Worm (Caenorhabditis elegans) whole organism, L4 larva: ENCODE results near the gene ife-4.

Experiments used
- F10B5.3 ChIP-seq: sonication (generic microtip); optimal IDR thresholded peaks from 2 replicates; lab custom pipeline; 2016; ENCODE audit warnings: mild to moderate bottlenecking, missing genetic modification characterization, missing compliant biosample characterization
- F49E8.2 ChIP-seq: sonication (generic microtip); optimal IDR thresholded peaks from 2 replicates; lab custom pipeline; 2016; ENCODE audit warnings: missing compliant biosample characterization, mild to moderate bottlenecking, missing genetic modification characterization, borderline replicate concordance
- Y5F2A.4 ChIP-seq: fragments of 200-800 bp; sonication (Bioruptor generic); optimal IDR thresholded peaks from 2 replicates; lab custom pipeline; 2018; ENCODE audit warnings: mild to moderate bottlenecking, missing genetic modification characterization, missing compliant biosample characterization
- ZK337.2 ChIP-seq: fragments of 200-800 bp; sonication (Bioruptor generic); IDR thresholded peaks from 2 replicates; pipeline ENCODE4 v1.3.6; 2022; ENCODE audit warnings: missing genetic modification reagents, missing genetic modification characterization, missing compliant biosample characterization
- aha-1 ChIP-seq: fragments of 150-350 bp; peaks from one replicate; lab custom pipeline; 2014; ENCODE audit warnings: missing biosample characterization, missing genetic modification characterization
- ceh-44 ChIP-seq: fragments of 200-800 bp; sonication (Bioruptor generic); IDR thresholded peaks from 2 replicates; pipeline ENCODE4 v1.3.6; 2022; ENCODE audit warnings: missing genetic modification reagents, missing genetic modification characterization, missing compliant biosample characterization
- ceh-82 ChIP-seq: sonication (generic microtip); optimal IDR thresholded peaks from 2 replicates; lab custom pipeline; 2017; ENCODE audit warnings: missing biosample characterization, missing genetic modification characterization
- ces-1 ChIP-seq: fragments of 150-350 bp; sonication (generic microtip); optimal IDR thresholded peaks from 4 replicates; lab custom pipeline; 2014; ENCODE audit warnings: missing biosample characterization, missing genetic modification reagents, missing genetic modification characterization
- cey-2 ChIP-seq: sonication (generic microtip); optimal IDR thresholded peaks from 3 replicates; lab custom pipeline; 2017; ENCODE audit warnings: missing genetic modification characterization, mild to moderate bottlenecking, missing compliant biosample characterization, antibody characterized with exemption, borderline replicate concordance; ENCODE audit not compliant: insufficient read depth
- daf-12 ChIP-seq: fragments of 150-350 bp; optimal IDR thresholded peaks from 2 replicates; lab custom pipeline; 2014; ENCODE audit warnings: missing biosample characterization, missing genetic modification reagents, missing genetic modification characterization
- daf-16 ChIP-seq, 3 experiments: sonication (generic microtip); optimal IDR thresholded peaks; 2 replicates each; lab custom pipeline; 2016 to 2017; ENCODE audit warnings: missing genetic modification characterization in 3 of 3, missing genetic modification reagents in 3 of 3, mild to moderate bottlenecking in 2 of 3, missing compliant biosample characterization in 2 of 3, missing biosample characterization in 1 of 3, moderate library complexity in 1 of 3
- daf-19 ChIP-seq: fragments of 200-800 bp; sonication (Bioruptor generic); conservative IDR thresholded peaks from 2 replicates; pipeline ENCODE4 v1.3.6; 2022; ENCODE audit warnings: missing genetic modification characterization, missing compliant biosample characterization
- dmd-6 ChIP-seq: fragments of 200-800 bp; sonication (Bioruptor generic); IDR thresholded peaks from 2 replicates; pipeline ENCODE4 v1.3.6; 2022; ENCODE audit warnings: missing genetic modification reagents, missing genetic modification characterization, missing compliant biosample characterization
- dmd-8 ChIP-seq: fragments of 200-800 bp; sonication (Bioruptor generic); IDR thresholded peaks from 2 replicates; pipeline ENCODE4 v1.3.6; 2022; ENCODE audit warnings: missing genetic modification characterization, missing compliant biosample characterization
- dve-1 ChIP-seq: sonication (generic microtip); optimal IDR thresholded peaks from 2 replicates; lab custom pipeline; 2017; ENCODE audit warnings: antibody characterized with exemption, mild to moderate bottlenecking, missing genetic modification characterization, missing compliant biosample characterization; ENCODE audit not compliant: insufficient read depth
- hif-1 ChIP-seq, 2 experiments: sonication (generic microtip); optimal IDR thresholded peaks; 2 replicates each; lab custom pipeline; 2016 to 2017; ENCODE audit warnings: missing compliant biosample characterization in 2 of 2, missing genetic modification characterization in 2 of 2, missing genetic modification reagents in 2 of 2, missing genotype in 2 of 2, mild to moderate bottlenecking in 1 of 2
- hlh-11 ChIP-seq: fragments of 200-800 bp; sonication (Bioruptor generic); optimal IDR thresholded peaks from 2 replicates; lab custom pipeline; 2018; ENCODE audit warnings: mild to moderate bottlenecking, missing genetic modification characterization, missing compliant biosample characterization
- hlh-30 ChIP-seq: sonication (generic microtip); optimal IDR thresholded peaks from 2 replicates; lab custom pipeline; 2017; ENCODE audit warnings: antibody characterized with exemption, mild to moderate bottlenecking, missing genetic modification characterization, missing compliant biosample characterization; ENCODE audit not compliant: insufficient read depth
- hmg-1.1 ChIP-seq: fragments of 200-800 bp; sonication (Bioruptor generic); IDR thresholded peaks from 2 replicates; pipeline ENCODE4 v1.3.6; 2022; ENCODE audit warnings: missing genetic modification reagents, missing genetic modification characterization, missing compliant biosample characterization
- jun-1 ChIP-seq: fragments of 150-350 bp; optimal IDR thresholded peaks from 2 replicates; lab custom pipeline; 2014; ENCODE audit warnings: missing biosample characterization, missing genetic modification reagents, missing genetic modification characterization
- lin-1 ChIP-seq: fragments of 200-800 bp; sonication (Bioruptor generic); IDR thresholded peaks from 2 replicates; pipeline ENCODE4 v1.3.6; 2022; ENCODE audit warnings: missing genetic modification reagents, missing genetic modification characterization, missing compliant biosample characterization
- lin-39 ChIP-seq: fragments of 150-350 bp; optimal IDR thresholded peaks from 2 replicates; lab custom pipeline; 2014; ENCODE audit warnings: missing biosample characterization, missing genetic modification reagents, missing genetic modification characterization
- lsy-2 ChIP-seq, 2 experiments: fragments of 150-350 bp in 1 of 2; sonication (generic microtip) in 1 of 2; optimal IDR thresholded peaks; 2 replicates each; lab custom pipeline; 2014 to 2017; ENCODE audit warnings: missing biosample characterization in 2 of 2, missing genetic modification characterization in 2 of 2
- madf-5 ChIP-seq, 2 experiments: fragments of 200-800 bp; sonication (Bioruptor generic); IDR thresholded peaks; 2 replicates each; pipeline ENCODE4 v1.3.6; 2022; ENCODE audit warnings: missing compliant biosample characterization in 2 of 2, missing genetic modification characterization in 2 of 2
- madf-9 ChIP-seq: fragments of 200-800 bp; sonication (Bioruptor generic); conservative IDR thresholded peaks from 2 replicates; pipeline ENCODE4 v1.3.6; 2022; ENCODE audit warnings: missing genetic modification reagents, missing genetic modification characterization, missing compliant biosample characterization
- mdt-29 ChIP-seq: fragments of 200-800 bp; sonication (Bioruptor generic); IDR thresholded peaks from 2 replicates; pipeline ENCODE4 v1.3.6; 2022; ENCODE audit warnings: missing genetic modification reagents, missing genetic modification characterization, missing compliant biosample characterization
- mep-1 ChIP-seq: fragments of 150-350 bp; sonication (generic microtip); optimal IDR thresholded peaks from 3 replicates; lab custom pipeline; 2014; ENCODE audit warnings: missing biosample characterization, missing genetic modification characterization
- mes-2 ChIP-seq: sonication (generic microtip); optimal IDR thresholded peaks from 2 replicates; lab custom pipeline; 2016; ENCODE audit warnings: missing genotype, mild to moderate bottlenecking, missing genetic modification characterization, missing compliant biosample characterization; ENCODE audit not compliant: poor library complexity, severe bottlenecking
- nhr-102 ChIP-seq: sonication (generic microtip); optimal IDR thresholded peaks from 2 replicates; lab custom pipeline; 2016; ENCODE audit warnings: mild to moderate bottlenecking, missing genetic modification characterization, moderate library complexity, missing compliant biosample characterization
- nhr-237 ChIP-seq: sonication (generic microtip); optimal IDR thresholded peaks from 2 replicates; lab custom pipeline; 2017; ENCODE audit warnings: missing biosample characterization, missing genetic modification characterization
- nhr-25 ChIP-seq: sonication (generic microtip); optimal IDR thresholded peaks from 2 replicates; lab custom pipeline; 2017; ENCODE audit warnings: missing genetic modification characterization, mild to moderate bottlenecking, missing compliant biosample characterization, antibody characterized with exemption, moderate library complexity, borderline replicate concordance; ENCODE audit not compliant: insufficient read depth
- nhr-6 ChIP-seq: fragments of 150-350 bp; optimal IDR thresholded peaks from 2 replicates; lab custom pipeline; 2014; ENCODE audit warnings: missing biosample characterization, missing genetic modification characterization
- nhr-77 ChIP-seq: fragments of 150-350 bp; optimal IDR thresholded peaks from 2 replicates; lab custom pipeline; 2014; ENCODE audit warnings: missing biosample characterization, missing genetic modification characterization
- rbr-2 ChIP-seq: sonication (generic microtip); optimal IDR thresholded peaks from 2 replicates; lab custom pipeline; 2016; ENCODE audit warnings: missing genotype, missing genetic modification characterization, missing compliant biosample characterization
- set-16 ChIP-seq: fragments of 200-800 bp; sonication (Bioruptor generic); IDR thresholded peaks from 2 replicates; pipeline ENCODE4 v1.3.6; 2022; ENCODE audit warnings: missing genetic modification reagents, missing genetic modification characterization, missing compliant biosample characterization
- skn-1 ChIP-seq: fragments of 150-350 bp; optimal IDR thresholded peaks from 2 replicates; lab custom pipeline; 2014; ENCODE audit warnings: missing biosample characterization, missing genetic modification characterization
- snpc-1.2 ChIP-seq: fragments of 200-800 bp; sonication (Bioruptor generic); IDR thresholded peaks from 2 replicates; pipeline ENCODE4 v1.3.6; 2022; ENCODE audit warnings: missing genetic modification reagents, missing genetic modification characterization, missing compliant biosample characterization
- snpc-4 ChIP-seq: fragments of 150-350 bp; optimal IDR thresholded peaks from 2 replicates; lab custom pipeline; 2014; ENCODE audit warnings: missing biosample characterization, missing genetic modification characterization
- spr-1 ChIP-seq: sonication (generic microtip); optimal IDR thresholded peaks from 2 replicates; lab custom pipeline; 2016; ENCODE audit warnings: mild to moderate bottlenecking, missing genetic modification characterization, missing compliant biosample characterization
- tra-1 ChIP-seq: fragments of 200-800 bp; sonication (Bioruptor generic); IDR thresholded peaks from 2 replicates; pipeline ENCODE4 v1.3.6; 2022; ENCODE audit warnings: missing genetic modification reagents, missing genetic modification characterization, missing compliant biosample characterization
- unc-62 ChIP-seq, 3 experiments: fragments of 150-350 bp in 1 of 3; sonication (generic microtip); optimal IDR thresholded peaks in 2 of 3; peaks in 1 of 3; 1 replicate in 1 of 3; 2 replicates in 2 of 3; lab custom pipeline; 2014 to 2017; ENCODE audit warnings: missing biosample characterization in 3 of 3, missing genetic modification characterization in 3 of 3, missing genetic modification reagents in 3 of 3, missing genotype in 1 of 3
- vab-7 ChIP-seq: fragments of 200-800 bp; sonication (Bioruptor generic); IDR thresholded peaks from 2 replicates; pipeline ENCODE4 v1.3.6; 2022; ENCODE audit warnings: missing genetic modification reagents, missing genetic modification characterization, missing compliant biosample characterization
- zfp-2 ChIP-seq: sonication (generic microtip); optimal IDR thresholded peaks from 2 replicates; lab custom pipeline; 2016; ENCODE audit warnings: mild to moderate bottlenecking, missing genetic modification characterization, missing compliant biosample characterization
- zip-2 ChIP-seq: fragments of 150-350 bp; optimal IDR thresholded peaks from 2 replicates; lab custom pipeline; 2014; ENCODE audit warnings: missing biosample characterization, missing genetic modification characterization
- ztf-11 ChIP-seq: fragments of 150-350 bp; optimal IDR thresholded peaks from 2 replicates; lab custom pipeline; 2014; ENCODE audit warnings: missing biosample characterization, missing genetic modification characterization

Gene ife-4

DNA sequence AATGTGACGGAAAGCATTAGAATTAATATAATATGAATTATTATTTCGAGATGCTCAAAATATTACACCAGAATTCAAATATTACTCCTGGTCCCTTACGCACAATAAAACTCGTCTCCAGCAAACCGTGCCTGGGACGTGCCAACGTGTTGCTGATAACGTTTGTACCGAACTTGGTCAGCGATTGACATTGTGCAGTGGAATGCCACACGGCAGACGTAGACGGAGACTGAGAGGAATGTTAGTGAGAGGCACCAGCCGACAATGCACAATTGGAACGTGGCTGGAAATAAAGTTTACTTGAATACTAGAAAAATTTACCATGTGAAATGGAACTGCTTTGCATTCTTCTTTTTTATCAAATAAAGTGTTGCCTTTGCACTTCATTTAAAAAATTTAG, 13.2 kb downstream of the ife-4 start (continued):
- TF ChIP-seq dmd-6 (peak; percentile 38), jun-1 (tag; lab: Kevin White, UChicago) (no peak), ztf-11 (tag; lab: Kevin White, UChicago) (no peak), daf-12 (tag; lab: Kevin White, UChicago) (no peak), daf-16 (GFP tag; optimal IDR thresholded peaks at IDR 0.05; lab: Kevin White, UChicago) (no peak), daf-16 (tag; optimal IDR thresholded peaks at IDR 0.05; lab: Kevin White, UChicago) (no peak), tra-1 (no peak), zip-2 (no peak), nhr-77 (tag; lab: Kevin White, UChicago) (no peak), dmd-8 (no peak), ceh-44 (GFP tag; lab: Robert Waterston, UW) (no peak), nhr-237 (no peak)

DNA sequence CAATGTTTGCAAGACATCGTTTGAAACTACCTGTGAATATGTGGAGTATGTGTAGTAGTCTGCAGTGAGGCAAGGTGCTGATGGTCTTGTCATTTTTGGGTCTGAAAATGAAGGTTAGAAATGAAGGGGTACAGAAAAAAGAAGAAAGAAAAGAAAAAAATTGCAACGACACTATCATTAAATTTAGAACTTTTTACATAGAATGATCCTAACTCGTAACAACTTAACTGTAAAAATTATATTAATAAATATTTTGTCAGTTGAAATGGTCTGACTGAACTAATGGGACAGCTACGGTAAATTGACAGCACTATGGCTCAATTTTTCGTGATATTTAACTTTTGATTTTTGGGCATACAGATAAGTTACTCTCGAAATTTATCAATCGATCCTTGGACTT, 15.3 kb downstream of the ife-4 start, which contains the start of gene C05D9.7:
TSS of gene C05D9.7 (minus strand) at position 101 of the 400 bp plus-strand sequence.
- TF ChIP-seq F10B5.3 (tag; lab: Kevin White, UChicago), result no peak
- TF ChIP-seq madf-9 (GFP tag; lab: Robert Waterston, UW), result no peak
- TF ChIP-seq daf-16 (GFP tag; optimal IDR thresholded peaks at IDR 0.05; lab: Kevin White, UChicago), result no peak
- no peak for TF ChIP-seq daf-16 (tag; optimal IDR thresholded peaks at IDR 0.05; lab: Kevin White, UChicago)
- TF ChIP-seq ceh-44 (GFP tag; lab: Robert Waterston, UW), result no peak
- TF ChIP-seq nhr-6 (tag; lab: Kevin White, UChicago), result no peak
- no peak for TF ChIP-seq lin-39 (tag; lab: Kevin White, UChicago)
- TF ChIP-seq mes-2 (tag; lab: Kevin White, UChicago), result no peak
- TF ChIP-seq rbr-2 (tag; lab: Kevin White, UChicago), result no peak
- no peak for TF ChIP-seq nhr-102 (tag; lab: Kevin White, UChicago)
- TF ChIP-seq jun-1 (tag; lab: Kevin White, UChicago), result no peak
- TF ChIP-seq Y5F2A.4 (GFP tag; lab: Kevin White, UChicago), result no peak
- no peak for TF ChIP-seq ceh-82 (tag; lab: Kevin White, UChicago)

DNA sequence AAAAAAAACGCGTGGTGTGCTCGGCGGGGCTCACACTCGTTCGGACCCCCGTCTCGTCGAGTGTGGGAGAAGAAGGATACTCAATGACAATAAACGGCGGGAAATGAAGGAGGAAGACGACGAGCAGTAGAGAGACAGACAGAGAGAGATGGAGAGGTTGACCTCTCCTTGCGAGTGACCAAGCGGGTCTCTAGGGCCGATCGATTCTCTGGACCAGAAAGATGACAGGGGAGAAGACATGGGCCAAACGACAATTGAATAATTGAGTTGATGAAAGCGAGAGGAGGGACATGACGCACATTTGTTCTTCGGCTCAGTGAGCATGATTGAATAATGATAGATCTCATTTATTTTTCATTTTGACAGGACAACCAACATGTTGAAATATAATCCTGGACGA, 16.3 kb downstream of the ife-4 start:
- peak; percentile 12 for TF ChIP-seq mes-2 (tag; lab: Kevin White, UChicago)
- TF ChIP-seq hlh-11 (tag; lab: Kevin White, UChicago), result no peak
- peak; percentile 4 for TF ChIP-seq mep-1
- no peak for TF ChIP-seq skn-1 (tag; lab: Kevin White, UChicago)
- TF ChIP-seq aha-1 (tag; lab: Kevin White, UChicago), result peak; percentile 20
- no peak for TF ChIP-seq madf-5 (GFP tag; IDR thresholded peaks at IDR 0.05; lab: Robert Waterston, UW)
- TF ChIP-seq nhr-25 (tag; lab: Kevin White, UChicago), result no peak
- no peak for TF ChIP-seq ZK337.2 (GFP tag; lab: Robert Waterston, UW)
- no peak for TF ChIP-seq cey-2 (tag; lab: Kevin White, UChicago)
- no peak for TF ChIP-seq hmg-1.1 (GFP tag; lab: Robert Waterston, UW)
- no peak for TF ChIP-seq F49E8.2 (tag; lab: Kevin White, UChicago)
- TF ChIP-seq mdt-29 (GFP tag; lab: Robert Waterston, UW), result no peak
- TF ChIP-seq lsy-2 (tag; optimal IDR thresholded peaks at IDR 0.05; lab: Kevin White, UChicago), result peak in 1 of 2 experiments; percentile 35
- TF ChIP-seq set-16 (GFP tag; lab: Robert Waterston, UW), result peak; percentile 37; the same call in 1 of the 2 replicates
- TF ChIP-seq zfp-2, result no peak
- peak; percentile 21 for TF ChIP-seq hlh-30
- no peak for TF ChIP-seq jun-1 (tag; lab: Kevin White, UChicago)
- TF ChIP-seq ces-1 (GFP tag; lab: Kevin White, UChicago), result peak; percentile 16
- TF ChIP-seq hif-1 (tag; optimal IDR thresholded peaks at IDR 0.05; lab: Kevin White, UChicago), result no peak
- TF ChIP-seq snpc-1.2, result no peak
- TF ChIP-seq lin-1, result no peak
- TF ChIP-seq dve-1, result no peak
- no peak for TF ChIP-seq spr-1 (tag; lab: Kevin White, UChicago)
- TF ChIP-seq daf-19 (GFP tag; lab: Robert Waterston, UW), result no peak
- TF ChIP-seq snpc-4 (tag; lab: Kevin White, UChicago), result no peak
- TF ChIP-seq vab-7 (GFP tag; lab: Robert Waterston, UW), result no peak
- TF ChIP-seq lin-39 (tag; lab: Kevin White, UChicago), result no peak
- TF ChIP-seq unc-62 (GFP tag; optimal IDR thresholded peaks at IDR 0.05 in 1 of 2; lab: Kevin White, UChicago), result peak in 1 of 2 experiments; percentile 61
- no peak for TF ChIP-seq unc-62 (tag; optimal IDR thresholded peaks at IDR 0.05; lab: Kevin White, UChicago)
- TF ChIP-seq nhr-77 (tag; lab: Kevin White, UChicago), result no peak
